Fruit fly (Drosophila melanogaster) S2 (cell line): ENCODE measurements around the gene axo.

ENCODE experiments used
- CG8478 ChIP-seq: fragments of >200 bp; optimal IDR thresholded peaks from 2 replicates; lab custom pipeline; 2018
- CTCF ChIP-seq, 2 experiments: fragments of >200 bp; optimal IDR thresholded peaks; 2 replicates each; lab custom pipeline; 2018

DNA sequence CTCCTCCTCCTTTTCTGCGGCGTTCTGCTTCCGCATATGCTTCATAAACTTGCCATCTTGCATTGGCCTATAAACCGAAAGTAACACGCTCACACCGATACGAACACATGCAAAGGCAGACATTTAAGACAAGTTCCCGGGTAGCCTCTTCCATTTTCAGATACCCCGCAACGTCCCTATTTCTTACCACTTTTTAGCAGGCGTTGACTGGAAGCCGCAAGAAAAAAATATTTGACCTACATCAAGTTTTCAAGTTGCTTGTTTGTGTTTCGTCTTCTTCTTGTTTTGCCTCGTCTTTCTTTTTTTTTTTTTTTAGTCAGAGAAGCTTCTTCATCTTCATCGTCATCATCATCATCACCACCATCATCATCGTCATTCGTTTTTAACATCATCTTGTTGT lies 32.6 kb upstream of the axo start:
- TF ChIP-seq CTCF (optimal IDR thresholded peaks at IDR 0.05; lab: Kevin White, UChicago) (no peak), CG8478 (lab: Kevin White, UChicago) (no peak)
